Fruit fly (Drosophila melanogaster) whole organism, wandering third instar larva: ENCODE measurements around the gene Rab39.

Experiments used
- Abd-B ChIP-seq: fragments of >200 bp; optimal IDR thresholded peaks from 2 replicates; lab custom pipeline; 2017; ENCODE audit warnings: missing biosample characterization, missing genetic modification characterization
- CG32264 ChIP-seq: fragments of 200-800 bp; sonication (Bioruptor generic); optimal IDR thresholded peaks from 2 replicates; lab custom pipeline; 2016; ENCODE audit warnings: missing biosample characterization, missing genetic modification characterization
- CG9705 ChIP-seq: fragments of 200-800 bp; sonication (Bioruptor generic); optimal IDR thresholded peaks from 2 replicates; lab custom pipeline; 2018; ENCODE audit warnings: missing biosample characterization, mild to moderate bottlenecking, missing genetic modification characterization
- CrebA ChIP-seq: fragments of 200-800 bp; sonication (Bioruptor generic); optimal IDR thresholded peaks from 2 replicates; lab custom pipeline; 2016; ENCODE audit warnings: missing biosample characterization, mild to moderate bottlenecking, missing genetic modification characterization, borderline replicate concordance
- Dfd ChIP-seq: fragments of >200 bp; optimal IDR thresholded peaks from 2 replicates; lab custom pipeline; 2017; ENCODE audit warnings: missing biosample characterization, missing genetic modification characterization
- Dif ChIP-seq: fragments of 200-275, 200-300 bp; sonication (Bioruptor generic); optimal IDR thresholded peaks from 2 replicates; lab custom pipeline; 2018; ENCODE audit warnings: missing biosample characterization, missing genetic modification characterization; ENCODE audit not compliant: partially characterized antibody
- GATAd ChIP-seq: sonication (Bioruptor generic); optimal IDR thresholded peaks from 2 replicates; lab custom pipeline; 2016; ENCODE audit warnings: missing biosample characterization, missing genetic modification characterization
- HLH106 ChIP-seq: fragments of 200-800 bp; optimal IDR thresholded peaks from 3 replicates; lab custom pipeline; 2019; ENCODE audit warnings: missing biosample characterization, mild to moderate bottlenecking, missing genetic modification characterization, moderate library complexity
- Hnf4 ChIP-seq: fragments of 200-800 bp; sonication (Bioruptor generic); optimal IDR thresholded peaks from 2 replicates; lab custom pipeline; 2016; ENCODE audit warnings: missing biosample characterization, mild to moderate bottlenecking, missing genetic modification characterization
- Hr78 ChIP-seq: fragments of >200 bp; optimal IDR thresholded peaks from 2 replicates; lab custom pipeline; 2017; ENCODE audit warnings: missing biosample characterization, missing genetic modification characterization
- Hr83 ChIP-seq: fragments of 200-300 bp; sonication (Bioruptor generic); optimal IDR thresholded peaks from 2 replicates; lab custom pipeline; 2016; ENCODE audit warnings: missing biosample characterization, mild to moderate bottlenecking, missing genetic modification characterization, moderate library complexity; ENCODE audit not compliant: poor library complexity, severe bottlenecking
- Mio ChIP-seq: sonication (Bioruptor generic); optimal IDR thresholded peaks from 2 replicates; lab custom pipeline; 2016; ENCODE audit warnings: missing biosample characterization, missing genetic modification characterization
- Myc ChIP-seq: fragments of >200 bp; optimal IDR thresholded peaks from 2 replicates; lab custom pipeline; 2017
- N ChIP-seq: fragments of >200 bp; optimal IDR thresholded peaks from 2 replicates; lab custom pipeline; 2018; ENCODE audit warnings: missing biosample characterization, missing external identifiers, missing genetic modification characterization
- OdsH ChIP-seq: fragments of 200-800 bp; sonication (Bioruptor generic); optimal IDR thresholded peaks from 2 replicates; lab custom pipeline; 2016; ENCODE audit warnings: missing biosample characterization, mild to moderate bottlenecking, missing genetic modification characterization
- Sp1 ChIP-seq: fragments of 200-800 bp; sonication (Bioruptor generic); optimal IDR thresholded peaks from 3 replicates; lab custom pipeline; 2019; ENCODE audit warnings: missing biosample characterization, mild to moderate bottlenecking, missing genetic modification characterization, moderate library complexity
- Vsx2 ChIP-seq: fragments of 200-300, 225-300 bp; sonication (Bioruptor generic); optimal IDR thresholded peaks from 2 replicates; lab custom pipeline; 2018; ENCODE audit warnings: missing biosample characterization, missing genetic modification characterization; ENCODE audit not compliant: partially characterized antibody
- brk ChIP-seq: fragments of 200-800 bp; sonication (Bioruptor generic); optimal IDR thresholded peaks from 2 replicates; lab custom pipeline; 2016; ENCODE audit warnings: missing biosample characterization, mild to moderate bottlenecking, missing genetic modification characterization
- dl ChIP-seq, 2 experiments: fragments of 175-275, 200-275 bp in 1 of 2; fragments of 200-275 bp in 1 of 2; sonication (Bioruptor generic); optimal IDR thresholded peaks; lab custom pipeline; 2018; ENCODE audit warnings: mild to moderate bottlenecking in 2 of 2, missing biosample characterization in 2 of 2, missing genetic modification characterization in 2 of 2, moderate library complexity in 2 of 2; ENCODE audit not compliant: partially characterized antibody in 2 of 2, insufficient read depth in 1 of 2
- dmrt93B ChIP-seq: fragments of 200-800 bp; sonication (Bioruptor generic); optimal IDR thresholded peaks from 2 replicates; lab custom pipeline; 2018; ENCODE audit warnings: missing biosample characterization, mild to moderate bottlenecking, missing genetic modification characterization
- dsf ChIP-seq: sonication (Bioruptor generic); optimal IDR thresholded peaks from 2 replicates; lab custom pipeline; 2016; ENCODE audit warnings: missing biosample characterization, missing genetic modification characterization, borderline replicate concordance
- ey ChIP-seq: fragments of 200-800 bp; sonication (Bioruptor generic); optimal IDR thresholded peaks from 2 replicates; lab custom pipeline; 2016; ENCODE audit warnings: missing biosample characterization, missing genetic modification characterization
- foxo ChIP-seq, 2 experiments: fragments of 200-800 bp; sonication (Bioruptor generic); optimal IDR thresholded peaks; 2 replicates in 1 of 2; 3 replicates in 1 of 2; lab custom pipeline; 2016 to 2017; ENCODE audit warnings: missing biosample characterization in 2 of 2, missing genetic modification characterization in 2 of 2
- fru ChIP-seq: fragments of 200-800 bp; sonication (Bioruptor generic); optimal IDR thresholded peaks from 3 replicates; lab custom pipeline; 2016; ENCODE audit warnings: missing biosample characterization, mild to moderate bottlenecking, missing genetic modification characterization
- h ChIP-seq: fragments of 200-800 bp; sonication (Bioruptor generic); optimal IDR thresholded peaks from 3 replicates; lab custom pipeline; 2016; ENCODE audit warnings: missing biosample characterization, mild to moderate bottlenecking, missing genetic modification characterization
- jim ChIP-seq: fragments of 175-275, 200-325 bp; sonication (Bioruptor generic); optimal IDR thresholded peaks from 2 replicates; lab custom pipeline; 2016; ENCODE audit warnings: missing biosample characterization, mild to moderate bottlenecking, missing genetic modification characterization
- lola ChIP-seq: fragments of >200 bp; optimal IDR thresholded peaks from 2 replicates; lab custom pipeline; 2017; ENCODE audit warnings: missing biosample characterization, missing genetic modification characterization
- pan ChIP-seq: fragments of >200 bp; optimal IDR thresholded peaks from 2 replicates; lab custom pipeline; 2017
- psq ChIP-seq: fragments of 200-800 bp; sonication (Bioruptor generic); optimal IDR thresholded peaks from 3 replicates; lab custom pipeline; 2017; ENCODE audit warnings: missing biosample characterization, mild to moderate bottlenecking, missing genetic modification characterization, moderate library complexity
- rgr ChIP-seq: fragments of 200-800 bp; sonication (Bioruptor generic); optimal IDR thresholded peaks from 3 replicates; lab custom pipeline; 2016; ENCODE audit warnings: missing biosample characterization, mild to moderate bottlenecking, missing genetic modification characterization
- sage ChIP-seq: fragments of 200-800 bp; sonication (Bioruptor generic); optimal IDR thresholded peaks from 2 replicates; lab custom pipeline; 2016; ENCODE audit warnings: missing biosample characterization, mild to moderate bottlenecking, missing genetic modification characterization
- usp ChIP-seq: fragments of >200 bp; optimal IDR thresholded peaks from 2 replicates; lab custom pipeline; 2017; ENCODE audit warnings: missing biosample characterization, missing genetic modification characterization
- woc ChIP-seq: sonication (Bioruptor generic); optimal IDR thresholded peaks from 2 replicates; lab custom pipeline; 2016; ENCODE audit warnings: missing biosample characterization, mild to moderate bottlenecking, missing genetic modification characterization

The Rab39 gene

DNA sequence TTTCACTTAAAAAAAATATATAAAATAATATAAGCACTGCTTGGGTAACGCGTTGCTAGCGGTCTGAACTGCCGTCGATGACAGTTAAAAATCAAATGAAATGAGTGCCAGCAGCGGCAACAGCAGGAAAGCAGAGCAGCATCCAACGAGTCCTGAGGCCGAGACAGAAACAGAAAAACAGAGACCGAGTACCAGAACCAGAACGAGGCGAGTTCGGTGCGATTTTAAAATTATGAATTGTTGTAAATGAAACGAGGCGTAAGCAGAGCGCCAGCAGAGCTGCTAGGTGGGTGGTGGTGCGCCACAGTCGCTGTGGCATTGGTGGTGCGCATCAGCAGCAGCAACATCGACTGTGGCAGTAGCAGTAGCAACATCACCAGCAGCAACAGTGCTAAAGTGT is 16.9 kb upstream of the Rab39 start, which contains the start of gene CG15478:
TSS of gene CG15478 (minus strand) at position 101 of the 400 bp plus-strand sequence.
- no peak for TF ChIP-seq ey (GFP tag; lab: Kevin White, UChicago)
- TF ChIP-seq OdsH (GFP tag; lab: Kevin White, UChicago), result no peak
- no peak for TF ChIP-seq usp (GFP tag; lab: Kevin White, UChicago)
- TF ChIP-seq Hr78 (GFP tag; lab: Kevin White, UChicago), result no peak
- TF ChIP-seq fru (GFP tag; lab: Kevin White, UChicago), result no peak
- no peak for TF ChIP-seq rgr (GFP tag; lab: Kevin White, UChicago)
- no peak for TF ChIP-seq dsf (GFP tag; lab: Kevin White, UChicago)
- TF ChIP-seq brk (GFP tag; lab: Kevin White, UChicago), result no peak
- no peak for TF ChIP-seq HLH106
- no peak for TF ChIP-seq psq (GFP tag; lab: Kevin White, UChicago)
- TF ChIP-seq Dfd (GFP tag; lab: Kevin White, UChicago), result no peak
- TF ChIP-seq jim (GFP tag; lab: Kevin White, UChicago), result no peak
- TF ChIP-seq foxo (GFP tag; optimal IDR thresholded peaks at IDR 0.05; lab: Kevin White, UChicago), result no peak
- no peak for TF ChIP-seq dl (GFP tag; optimal IDR thresholded peaks at IDR 0.05; lab: Kevin White, UChicago; ENCODE audit: insufficient read depth in 1 of 2, partially characterized antibody in 2 of 2)
- no peak for TF ChIP-seq CrebA
- TF ChIP-seq sage, result no peak
- TF ChIP-seq lola (GFP tag; lab: Kevin White, UChicago), result no peak
- no peak for TF ChIP-seq h (GFP tag; lab: Kevin White, UChicago)
- no peak for TF ChIP-seq Dif (GFP tag; lab: Kevin White, UChicago)
- no peak for TF ChIP-seq dmrt93B (GFP tag; lab: Kevin White, UChicago)
- TF ChIP-seq, all 38 proteins: peak for 0

DNA sequence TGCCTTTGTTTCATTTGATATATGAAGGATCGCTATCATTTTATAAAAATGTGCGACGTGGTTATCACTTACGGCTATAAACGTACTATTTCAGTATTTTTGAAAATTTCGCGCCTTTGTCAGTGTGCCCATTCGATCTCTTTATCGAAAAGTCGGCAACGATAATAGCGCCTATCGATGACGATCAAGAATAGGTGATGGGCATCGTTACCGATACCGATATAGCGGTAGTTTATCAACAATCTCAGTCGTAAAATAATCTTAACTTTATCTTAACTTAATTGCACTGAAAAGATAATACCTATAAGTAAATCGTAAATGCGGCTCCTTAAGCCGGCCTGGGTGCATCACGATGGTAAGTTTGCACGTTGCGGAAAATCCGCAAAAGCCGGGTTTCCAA is 12.8 kb upstream of the Rab39 start, which contains the start of gene Hira:
TSS of gene Hira (plus strand) at position 215 of the 400 bp plus-strand sequence.
- TF ChIP-seq Hr78 (GFP tag; lab: Kevin White, UChicago) (no peak), HLH106 (no peak), Dif (GFP tag; lab: Kevin White, UChicago) (no peak), CG32264 (no peak)

DNA sequence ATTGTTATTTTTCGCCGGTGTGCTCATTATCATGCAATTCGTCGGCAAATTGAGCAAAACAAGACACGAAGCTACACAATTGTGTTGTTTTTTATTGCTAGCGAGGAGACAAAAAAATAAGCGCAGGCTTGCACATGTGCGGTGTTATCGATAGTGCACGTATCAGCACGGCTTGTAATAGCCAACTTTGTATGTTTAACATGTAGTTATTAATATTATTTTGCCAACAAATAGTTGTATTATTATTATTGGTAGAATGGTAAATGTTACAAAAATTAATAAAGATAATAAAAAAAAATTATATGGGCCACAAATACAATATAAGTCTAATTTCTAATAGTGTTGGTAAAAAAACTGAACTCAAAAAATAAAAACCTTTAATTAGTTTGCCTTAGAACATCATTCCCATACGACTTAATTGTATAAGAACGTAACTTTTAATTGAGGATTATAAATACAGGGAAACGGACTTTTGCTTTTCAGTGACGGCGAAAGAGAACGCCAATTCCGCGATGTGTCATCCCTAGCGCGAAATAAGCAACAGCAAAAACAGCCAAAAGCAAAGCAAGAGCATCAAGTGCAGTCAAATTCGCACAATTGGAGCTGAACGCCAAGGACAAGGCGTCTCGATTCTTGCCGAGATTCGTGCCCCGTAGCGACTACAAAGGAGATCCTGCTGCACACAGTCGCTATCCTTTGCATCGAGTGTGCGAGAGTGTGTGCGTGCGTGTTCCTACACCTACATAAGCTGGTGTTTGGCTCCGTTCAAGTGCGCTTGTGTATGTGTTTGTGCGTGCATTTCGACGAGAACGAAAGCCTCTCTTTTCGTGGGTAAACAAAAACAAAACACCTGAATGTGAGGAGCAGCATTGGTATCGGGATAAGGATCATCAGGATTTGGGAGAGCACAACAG is 6.2 kb upstream of the Rab39 start, which contains the start of the genes NELF-B and CG12155:
TSS of gene NELF-B (minus strand) at position 111 of the 914 bp plus-strand sequence.
TSS of gene CG12155 (plus strand) at position 505 of the 914 bp plus-strand sequence.
- TF ChIP-seq h (GFP tag; lab: Kevin White, UChicago), result peak; percentile 32
- TF ChIP-seq jim (GFP tag; lab: Kevin White, UChicago), result no peak
- TF ChIP-seq Myc (lab: Kevin White, UChicago), result peak; percentile 2
- TF ChIP-seq N (GFP tag; lab: Kevin White, UChicago), result no peak
- no peak for TF ChIP-seq Hnf4 (GFP tag; lab: Kevin White, UChicago)
- peak; percentile 50 for TF ChIP-seq dmrt93B (GFP tag; lab: Kevin White, UChicago)
- no peak for TF ChIP-seq Vsx2 (GFP tag; lab: Kevin White, UChicago)
- peak; percentile 10 for TF ChIP-seq Hr83
- peak in 1 of 2 experiments; percentile 67 for TF ChIP-seq foxo (GFP tag; optimal IDR thresholded peaks at IDR 0.05; lab: Kevin White, UChicago)
- no peak for TF ChIP-seq GATAd (GFP tag; lab: Kevin White, UChicago)
- TF ChIP-seq rgr (GFP tag; lab: Kevin White, UChicago), result peak; percentile 49
- no peak for TF ChIP-seq pan (lab: Kevin White, UChicago)
- peak; percentile 34 for TF ChIP-seq OdsH (GFP tag; lab: Kevin White, UChicago)
- no peak for TF ChIP-seq Hr78 (GFP tag; lab: Kevin White, UChicago)
- peak; percentile 40 for TF ChIP-seq ey (GFP tag; lab: Kevin White, UChicago)
- TF ChIP-seq woc, result peak; percentile 51
- no peak for TF ChIP-seq Dfd (GFP tag; lab: Kevin White, UChicago)
- no peak for TF ChIP-seq Mio (GFP tag; lab: Kevin White, UChicago)
- TF ChIP-seq HLH106, result peak; percentile 63
- TF ChIP-seq CG9705 (GFP tag; lab: Kevin White, UChicago), result no peak
- TF ChIP-seq brk (GFP tag; lab: Kevin White, UChicago), result no peak
- no peak for TF ChIP-seq dl (GFP tag; optimal IDR thresholded peaks at IDR 0.05; lab: Kevin White, UChicago; ENCODE audit: insufficient read depth in 1 of 2, partially characterized antibody in 2 of 2)
- peak; percentile 35 for TF ChIP-seq psq (GFP tag; lab: Kevin White, UChicago)
- no peak for TF ChIP-seq Abd-B (GFP tag; lab: Kevin White, UChicago)
- no peak for TF ChIP-seq dsf (GFP tag; lab: Kevin White, UChicago)
- peak; percentile 47 for TF ChIP-seq Sp1 (GFP tag; lab: Kevin White, UChicago)
- TF ChIP-seq, all 38 proteins: peak for 12
